Worm (Caenorhabditis elegans): Measurements from ENCODE around the gene Y9C9A.16.

DNA sequence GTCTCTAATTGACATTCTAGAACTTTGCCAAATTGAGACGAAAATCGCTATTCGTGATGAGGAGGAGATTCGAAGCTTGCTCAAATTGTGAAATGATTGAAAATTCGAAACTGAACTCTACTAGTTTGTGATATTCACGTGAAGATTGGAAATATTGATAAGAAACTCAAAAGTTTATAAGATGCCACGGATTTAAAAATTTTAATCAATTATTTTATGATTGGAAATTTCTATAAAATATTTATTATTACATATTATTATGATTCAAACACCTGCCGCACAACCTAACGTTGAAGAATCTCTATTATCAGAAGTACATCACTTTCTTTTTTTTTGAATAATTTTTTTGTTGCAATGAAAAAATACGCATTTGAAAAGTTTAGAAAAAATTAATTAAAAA lies 12.6 kb upstream of the Y9C9A.16 start, which contains the start of gene E03H12.7:
- TF ChIP-seq ceh-13 (GFP tag; optimal IDR thresholded peaks at IDR 0.05): no peak
- no peak for TF ChIP-seq tbx-37 (GFP tag; conservative IDR thresholded peaks at IDR 0.05)
- TF ChIP-seq hnd-1 (tag; optimal IDR thresholded peaks at IDR 0.05): no peak
- no peak for TF ChIP-seq pes-1 (GFP tag; IDR thresholded peaks at IDR 0.05)
- no peak for TF ChIP-seq sea-1 (GFP tag; conservative IDR thresholded peaks at IDR 0.05)
- TF ChIP-seq ama-1 (optimal IDR thresholded peaks at IDR 0.05): no peak
- no peak for TF ChIP-seq flt-1 (GFP tag; IDR thresholded peaks at IDR 0.05)
- TF ChIP-seq tbx-11 (GFP tag; IDR thresholded peaks at IDR 0.05): no peak
- TF ChIP-seq hmg-4 (GFP tag; optimal IDR thresholded peaks at IDR 0.05): no peak
- no peak for TF ChIP-seq scrt-1 (GFP tag; IDR thresholded peaks at IDR 0.05)
